Worm (Caenorhabditis elegans) whole organism, L4 larva: ENCODE measurements around the gene srw-26.

Experiments
- R02D3.7 ChIP-seq: fragments of 150-350 bp; sonication (generic microtip); optimal IDR thresholded peaks from 3 replicates; lab custom pipeline; 2014; ENCODE audit warnings: missing biosample characterization, missing genetic modification characterization
- T20F7.1 ChIP-seq: fragments of 200-800 bp; sonication (Bioruptor generic); optimal IDR thresholded peaks from 2 replicates; lab custom pipeline; 2018; ENCODE audit warnings: mild to moderate bottlenecking, missing genetic modification characterization, missing compliant biosample characterization
- Y105C5A.15 ChIP-seq: fragments of 200-800 bp; sonication (Bioruptor generic); IDR thresholded peaks from 2 replicates; pipeline ENCODE4 v1.3.6; 2022; ENCODE audit warnings: missing genetic modification characterization, missing compliant biosample characterization
- ZK337.2 ChIP-seq: fragments of 200-800 bp; sonication (Bioruptor generic); IDR thresholded peaks from 2 replicates; pipeline ENCODE4 v1.3.6; 2022; ENCODE audit warnings: missing genetic modification reagents, missing genetic modification characterization, missing compliant biosample characterization
- arid-1 ChIP-seq: fragments of 200-800 bp; sonication (Bioruptor generic); conservative IDR thresholded peaks from 2 replicates; pipeline ENCODE4 v1.3.6; 2022; ENCODE audit warnings: missing genetic modification reagents, missing genetic modification characterization, missing compliant biosample characterization
- ceh-32 ChIP-seq: sonication (generic microtip); optimal IDR thresholded peaks from 2 replicates; lab custom pipeline; 2016; ENCODE audit warnings: mild to moderate bottlenecking, missing genetic modification characterization, missing compliant biosample characterization; ENCODE audit not compliant: poor library complexity
- ceh-62 ChIP-seq: sonication (generic microtip); optimal IDR thresholded peaks from 2 replicates; lab custom pipeline; 2017; ENCODE audit warnings: missing biosample characterization, missing genetic modification characterization
- ctbp-1 ChIP-seq: fragments of 200-800 bp; sonication (Bioruptor generic); IDR thresholded peaks from 2 replicates; pipeline ENCODE4 v1.3.6; 2022; ENCODE audit warnings: missing genetic modification reagents, missing genetic modification characterization, missing compliant biosample characterization
- daf-12 ChIP-seq: fragments of 150-350 bp; optimal IDR thresholded peaks from 2 replicates; lab custom pipeline; 2014; ENCODE audit warnings: missing biosample characterization, missing genetic modification reagents, missing genetic modification characterization
- daf-16 ChIP-seq, 3 experiments: sonication (generic microtip); optimal IDR thresholded peaks; 2 replicates each; lab custom pipeline; 2016 to 2017; ENCODE audit warnings: missing genetic modification characterization in 3 of 3, missing genetic modification reagents in 3 of 3, mild to moderate bottlenecking in 2 of 3, missing compliant biosample characterization in 2 of 3, missing biosample characterization in 1 of 3, moderate library complexity in 1 of 3
- daf-19 ChIP-seq: fragments of 200-800 bp; sonication (Bioruptor generic); conservative IDR thresholded peaks from 2 replicates; pipeline ENCODE4 v1.3.6; 2022; ENCODE audit warnings: missing genetic modification characterization, missing compliant biosample characterization
- daf-8 ChIP-seq: fragments of 200-800 bp; sonication (Bioruptor generic); IDR thresholded peaks from 2 replicates; pipeline ENCODE4 v1.3.6; 2022; ENCODE audit warnings: missing genetic modification characterization, missing compliant biosample characterization
- dmd-6 ChIP-seq: fragments of 200-800 bp; sonication (Bioruptor generic); IDR thresholded peaks from 2 replicates; pipeline ENCODE4 v1.3.6; 2022; ENCODE audit warnings: missing genetic modification reagents, missing genetic modification characterization, missing compliant biosample characterization
- dmd-8 ChIP-seq: fragments of 200-800 bp; sonication (Bioruptor generic); IDR thresholded peaks from 2 replicates; pipeline ENCODE4 v1.3.6; 2022; ENCODE audit warnings: missing genetic modification characterization, missing compliant biosample characterization
- dve-1 ChIP-seq: sonication (generic microtip); optimal IDR thresholded peaks from 2 replicates; lab custom pipeline; 2017; ENCODE audit warnings: antibody characterized with exemption, mild to moderate bottlenecking, missing genetic modification characterization, missing compliant biosample characterization; ENCODE audit not compliant: insufficient read depth
- hlh-11 ChIP-seq: fragments of 200-800 bp; sonication (Bioruptor generic); optimal IDR thresholded peaks from 2 replicates; lab custom pipeline; 2018; ENCODE audit warnings: mild to moderate bottlenecking, missing genetic modification characterization, missing compliant biosample characterization
- jun-1 ChIP-seq: fragments of 150-350 bp; optimal IDR thresholded peaks from 2 replicates; lab custom pipeline; 2014; ENCODE audit warnings: missing biosample characterization, missing genetic modification reagents, missing genetic modification characterization
- lin-13 ChIP-seq: fragments of 150-350 bp; optimal IDR thresholded peaks from 2 replicates; lab custom pipeline; 2014; ENCODE audit warnings: missing biosample characterization, missing genetic modification reagents, missing genetic modification characterization
- lin-29 ChIP-seq: fragments of 200-800 bp; sonication (Bioruptor generic); IDR thresholded peaks from 2 replicates; pipeline ENCODE4 v1.3.6; 2022; ENCODE audit warnings: missing genetic modification reagents, missing genetic modification characterization, missing compliant biosample characterization
- lin-39 ChIP-seq: fragments of 150-350 bp; optimal IDR thresholded peaks from 2 replicates; lab custom pipeline; 2014; ENCODE audit warnings: missing biosample characterization, missing genetic modification reagents, missing genetic modification characterization
- lsy-2 ChIP-seq, 2 experiments: fragments of 150-350 bp in 1 of 2; sonication (generic microtip) in 1 of 2; optimal IDR thresholded peaks; 2 replicates each; lab custom pipeline; 2014 to 2017; ENCODE audit warnings: missing biosample characterization in 2 of 2, missing genetic modification characterization in 2 of 2
- mdl-1 ChIP-seq, 2 experiments: fragments of 150-350 bp in 1 of 2; sonication (generic microtip) in 1 of 2; optimal IDR thresholded peaks; 2 replicates each; lab custom pipeline; 2014 to 2017; ENCODE audit warnings: missing biosample characterization in 2 of 2, missing genetic modification characterization in 2 of 2
- mdt-29 ChIP-seq: fragments of 200-800 bp; sonication (Bioruptor generic); IDR thresholded peaks from 2 replicates; pipeline ENCODE4 v1.3.6; 2022; ENCODE audit warnings: missing genetic modification reagents, missing genetic modification characterization, missing compliant biosample characterization
- mxl-3 ChIP-seq: fragments of 200-800 bp; sonication (Bioruptor generic); optimal IDR thresholded peaks from 2 replicates; lab custom pipeline; 2018; ENCODE audit warnings: mild to moderate bottlenecking, missing genetic modification characterization, missing compliant biosample characterization
- nhr-10 ChIP-seq: fragments of 150-350 bp; optimal IDR thresholded peaks from 2 replicates; lab custom pipeline; 2014; ENCODE audit warnings: missing biosample characterization, missing genetic modification characterization
- nhr-111 ChIP-seq: fragments of 200-800 bp; sonication (Bioruptor generic); optimal IDR thresholded peaks from 2 replicates; lab custom pipeline; 2018; ENCODE audit warnings: mild to moderate bottlenecking, missing genetic modification characterization, missing compliant biosample characterization
- nhr-237 ChIP-seq: sonication (generic microtip); optimal IDR thresholded peaks from 2 replicates; lab custom pipeline; 2017; ENCODE audit warnings: missing biosample characterization, missing genetic modification characterization
- nhr-28 ChIP-seq: fragments of 150-350 bp; optimal IDR thresholded peaks from 2 replicates; lab custom pipeline; 2014; ENCODE audit warnings: missing biosample characterization, missing genetic modification characterization
- nhr-76 ChIP-seq: fragments of 150-350 bp; optimal IDR thresholded peaks from 2 replicates; lab custom pipeline; 2014; ENCODE audit warnings: missing biosample characterization, missing genetic modification characterization
- php-3 ChIP-seq: fragments of 200-800 bp; sonication (Bioruptor generic); IDR thresholded peaks from 2 replicates; pipeline ENCODE4 v1.3.6; 2022; ENCODE audit warnings: missing genetic modification reagents, missing genetic modification characterization, missing compliant biosample characterization
- set-16 ChIP-seq: fragments of 200-800 bp; sonication (Bioruptor generic); IDR thresholded peaks from 2 replicates; pipeline ENCODE4 v1.3.6; 2022; ENCODE audit warnings: missing genetic modification reagents, missing genetic modification characterization, missing compliant biosample characterization
- snpc-4 ChIP-seq: fragments of 150-350 bp; optimal IDR thresholded peaks from 2 replicates; lab custom pipeline; 2014; ENCODE audit warnings: missing biosample characterization, missing genetic modification characterization
- spr-1 ChIP-seq: sonication (generic microtip); optimal IDR thresholded peaks from 2 replicates; lab custom pipeline; 2016; ENCODE audit warnings: mild to moderate bottlenecking, missing genetic modification characterization, missing compliant biosample characterization
- unc-62 ChIP-seq, 3 experiments: fragments of 150-350 bp in 1 of 3; sonication (generic microtip); optimal IDR thresholded peaks in 2 of 3; peaks in 1 of 3; 1 replicate in 1 of 3; 2 replicates in 2 of 3; lab custom pipeline; 2014 to 2017; ENCODE audit warnings: missing biosample characterization in 3 of 3, missing genetic modification characterization in 3 of 3, missing genetic modification reagents in 3 of 3, missing genotype in 1 of 3
- vab-7 ChIP-seq: fragments of 200-800 bp; sonication (Bioruptor generic); IDR thresholded peaks from 2 replicates; pipeline ENCODE4 v1.3.6; 2022; ENCODE audit warnings: missing genetic modification reagents, missing genetic modification characterization, missing compliant biosample characterization
- zag-1 ChIP-seq: fragments of 150-350 bp; optimal IDR thresholded peaks from 2 replicates; lab custom pipeline; 2014; ENCODE audit warnings: missing biosample characterization, missing genetic modification characterization
- zfp-3 ChIP-seq: fragments of 200-800 bp; sonication (Bioruptor generic); conservative IDR thresholded peaks from 2 replicates; pipeline ENCODE4 v1.3.6; 2022; ENCODE audit warnings: missing genetic modification reagents, missing genetic modification characterization, missing compliant biosample characterization
- zip-11 ChIP-seq: fragments of 200-800 bp; sonication (Bioruptor generic); IDR thresholded peaks from 2 replicates; pipeline ENCODE4 v1.3.6; 2022; ENCODE audit warnings: missing genetic modification characterization, missing compliant biosample characterization

srw-26 gene

DNA sequence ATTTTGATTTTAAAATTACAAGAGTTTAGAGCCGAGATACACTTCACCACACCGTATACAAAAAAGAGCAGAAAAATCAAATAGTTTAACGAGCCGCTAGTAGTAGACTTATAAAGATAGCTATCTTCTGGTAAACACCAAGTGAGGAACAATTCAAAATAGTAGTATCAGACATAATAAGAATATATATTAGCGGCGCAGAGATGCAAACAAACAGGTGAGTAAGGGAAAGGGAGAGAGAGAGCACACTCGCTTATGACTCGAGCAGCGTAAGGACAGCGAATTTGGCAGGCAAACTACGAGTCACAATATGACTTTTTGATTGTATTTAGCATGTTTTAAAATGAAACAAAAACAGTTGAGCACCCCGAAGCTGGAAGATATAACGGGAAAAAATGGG is 41.0 kb downstream of the srw-26 start (continued):
- no peak for TF ChIP-seq arid-1 (GFP tag; lab: Robert Waterston, UW)
- no peak for TF ChIP-seq lin-13
- TF ChIP-seq vab-7 (GFP tag; lab: Robert Waterston, UW) = no peak
- no peak for TF ChIP-seq R02D3.7 (tag; lab: Kevin White, UChicago)
- TF ChIP-seq nhr-237 (tag; lab: Kevin White, UChicago) = no peak
- TF ChIP-seq nhr-76 (tag; lab: Kevin White, UChicago) = no peak
- no peak for TF ChIP-seq unc-62 (GFP tag; optimal IDR thresholded peaks at IDR 0.05 in 1 of 2; lab: Kevin White, UChicago)
- no peak for TF ChIP-seq unc-62 (tag; optimal IDR thresholded peaks at IDR 0.05; lab: Kevin White, UChicago)
- peak; percentile 67 for TF ChIP-seq hlh-11
- no peak for TF ChIP-seq daf-8 (GFP tag; lab: Robert Waterston, UW)
- TF ChIP-seq nhr-111 = no peak
- no peak for TF ChIP-seq daf-12 (tag; lab: Kevin White, UChicago)
- TF ChIP-seq Y105C5A.15 = no peak
- no peak for TF ChIP-seq ceh-32

DNA sequence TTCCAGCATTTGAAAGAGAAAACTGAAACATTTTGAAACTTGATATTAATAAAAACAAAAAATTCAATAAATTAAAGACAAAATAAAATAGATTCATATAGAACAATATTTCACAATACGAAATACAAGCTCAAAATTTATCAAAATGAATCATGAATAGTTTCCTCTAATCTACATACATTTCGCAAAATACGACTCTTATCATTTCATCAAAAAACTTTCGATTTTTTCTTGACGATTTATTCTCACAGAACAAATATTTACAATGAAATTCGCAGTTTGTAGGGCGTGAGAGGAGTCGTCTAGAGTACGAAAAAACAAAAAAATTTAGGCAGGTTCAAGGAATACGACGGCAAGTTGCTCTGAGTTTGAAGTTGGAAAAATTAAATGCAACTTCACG is 42.2 kb downstream of the srw-26 start:
- TF ChIP-seq dmd-6 (GFP tag; lab: Robert Waterston, UW) (peak; percentile 35; the same call in 1 of the 2 replicates), mdl-1 (tag; optimal IDR thresholded peaks at IDR 0.05; lab: Kevin White, UChicago) (no peak), ceh-32 (no peak), mdt-29 (GFP tag; lab: Robert Waterston, UW) (no peak), ceh-62 (tag; lab: Kevin White, UChicago) (no peak), mxl-3 (GFP tag; lab: Kevin White, UChicago) (no peak), snpc-4 (tag; lab: Kevin White, UChicago) (no peak), php-3 (no peak), daf-12 (tag; lab: Kevin White, UChicago) (no peak), hlh-11 (peak; percentile 18), dmd-8 (no peak), ctbp-1 (GFP tag; lab: Robert Waterston, UW) (no peak), nhr-10 (no peak), daf-19 (GFP tag; lab: Robert Waterston, UW) (no peak), lin-29 (no peak), zfp-3 (no peak), spr-1 (tag; lab: Kevin White, UChicago) (no peak), ZK337.2 (no peak), nhr-28 (tag; lab: Kevin White, UChicago) (peak; percentile 60), zag-1 (tag; lab: Kevin White, UChicago) (no peak), lin-39 (tag; lab: Kevin White, UChicago) (no peak), daf-16 (GFP tag; optimal IDR thresholded peaks at IDR 0.05; lab: Kevin White, UChicago) (no peak), daf-16 (tag; optimal IDR thresholded peaks at IDR 0.05; lab: Kevin White, UChicago) (peak; percentile 78), set-16 (GFP tag; lab: Robert Waterston, UW) (no peak)
- TF ChIP-seq, all 104 proteins: peak for 4

DNA sequence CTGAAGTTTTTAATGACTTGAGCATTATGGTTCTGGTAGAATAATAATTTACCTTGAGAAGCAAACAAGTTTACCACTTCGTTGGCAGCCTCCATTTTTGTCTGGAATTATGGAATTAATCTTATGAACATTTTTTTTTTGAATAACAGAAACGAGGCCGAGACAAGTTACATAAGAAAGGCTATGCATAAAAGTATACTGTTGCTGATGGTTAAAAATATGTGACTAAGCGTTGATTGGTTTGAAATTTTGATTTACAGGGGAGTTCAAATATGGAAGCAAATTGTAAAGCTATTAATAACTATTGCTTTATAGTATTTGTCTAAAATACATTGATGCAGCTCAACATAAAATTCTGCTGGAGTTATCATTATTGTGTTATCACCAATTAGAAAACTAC is 43.5 kb downstream of the srw-26 start, which contains the start of gene cgt-1:
Gene cgt-1, minus strand, starts transcription at position 101 of the 400 bp plus-strand sequence.
- TF ChIP-seq dve-1 (peak; percentile 10), jun-1 (no peak), zip-11 (GFP tag; lab: Robert Waterston, UW) (no peak), lsy-2 (tag; optimal IDR thresholded peaks at IDR 0.05; lab: Kevin White, UChicago) (no peak), T20F7.1 (GFP tag; lab: Kevin White, UChicago) (no peak), daf-16 (GFP tag; optimal IDR thresholded peaks at IDR 0.05; lab: Kevin White, UChicago) (no peak), daf-16 (tag; optimal IDR thresholded peaks at IDR 0.05; lab: Kevin White, UChicago) (peak; percentile 3)
